Worm (Caenorhabditis elegans): Measurements from ENCODE around the gene H06A10.1.

Gene H06A10.1

ce11 chrX:13527347-13528092 is 20.2 kb downstream of the H06A10.1 start, which contains the start of gene pab-2 (continued):
- TF ChIP-seq F13H6.1 (tag; optimal IDR thresholded peaks at IDR 0.05) (peak; percentile 31), elt-4 (tag; optimal IDR thresholded peaks at IDR 0.05) (no peak), ceh-24 (tag; optimal IDR thresholded peaks at IDR 0.05) (no peak), madf-2 (tag; optimal IDR thresholded peaks at IDR 0.05) (peak; percentile 21), sox-4 (tag; optimal IDR thresholded peaks at IDR 0.05) (peak; percentile 38), unc-42 (tag; optimal IDR thresholded peaks at IDR 0.05) (peak; percentile 56), lim-6 (tag; optimal IDR thresholded peaks at IDR 0.05) (no peak), hlh-30 (tag; optimal IDR thresholded peaks at IDR 0.05; ENCODE audit: insufficient read depth) (peak; percentile 65), ceh-45 (GFP tag; IDR thresholded peaks at IDR 0.05) (no peak), sdc-2 (tag; optimal IDR thresholded peaks at IDR 0.05) (peak; percentile 88), pag-3 (tag; optimal IDR thresholded peaks at IDR 0.05; ENCODE audit: borderline replicate concordance) (no peak), nhr-232 (tag; optimal IDR thresholded peaks at IDR 0.05) (peak; percentile 58), pat-9 (tag; optimal IDR thresholded peaks at IDR 0.05) (peak; percentile 40), ceh-31 (tag; optimal IDR thresholded peaks at IDR 0.05) (peak; percentile 78), gmeb-2 (tag; optimal IDR thresholded peaks at IDR 0.05) (no peak), nfya-1 (tag; optimal IDR thresholded peaks at IDR 0.05) (peak; percentile 88), ttx-3 (tag; optimal IDR thresholded peaks at IDR 0.05) (no peak), C38D4.7 (GFP tag; optimal IDR thresholded peaks at IDR 0.05) (no peak), K09A11.1 (tag; optimal IDR thresholded peaks at IDR 0.05; ENCODE audit: insufficient read depth) (no peak), unc-55 (GFP tag; optimal IDR thresholded peaks at IDR 0.05) (peak; percentile 75), ceh-48 (tag; optimal IDR thresholded peaks at IDR 0.05) (peak; percentile 13), pros-1 (tag; optimal IDR thresholded peaks at IDR 0.05) (peak; percentile 76), ref-2 (tag; optimal IDR thresholded peaks at IDR 0.05) (peak; percentile 80), ceh-9 (tag; optimal IDR thresholded peaks at IDR 0.05) (no peak), fkh-10 (GFP tag; optimal IDR thresholded peaks at IDR 0.05) (no peak), mec-3 (tag; optimal IDR thresholded peaks at IDR 0.05; ENCODE audit: borderline replicate concordance) (no peak), C08G9.2 (tag; optimal IDR thresholded peaks at IDR 0.05) (no peak), ceh-18 (tag; optimal IDR thresholded peaks at IDR 0.05) (peak; percentile 69), unc-86 (tag; optimal IDR thresholded peaks at IDR 0.05) (peak; percentile 14)

- TF ChIP-seq ref-2 (tag; optimal IDR thresholded peaks at IDR 0.05), result no peak
- peak; percentile 27 for TF ChIP-seq elt-2 (tag; optimal IDR thresholded peaks at IDR 0.05)
- TF ChIP-seq pqm-1 (tag; optimal IDR thresholded peaks at IDR 0.05), result peak; percentile 1
Measured at ce11 chrX:13528630-13529138, 21.4 kb downstream of the H06A10.1 start, which contains the start of gene F18H3.4. Gene F18H3.4 (plus strand): TSS chrX:13529088.

- TF ChIP-seq ama-1 (optimal IDR thresholded peaks at IDR 0.05), result no peak
- no peak for TF ChIP-seq pat-9 (tag; optimal IDR thresholded peaks at IDR 0.05)
- no peak for TF ChIP-seq ets-4 (tag; optimal IDR thresholded peaks at IDR 0.05)
- TF ChIP-seq ceh-45 (GFP tag; IDR thresholded peaks at IDR 0.05), result no peak
- TF ChIP-seq K09A11.1 (tag; optimal IDR thresholded peaks at IDR 0.05; ENCODE audit: insufficient read depth), result no peak
- no peak for TF ChIP-seq syd-9 (tag; optimal IDR thresholded peaks at IDR 0.05)
- no peak for TF ChIP-seq pha-4 (tag; optimal IDR thresholded peaks at IDR 0.05)
- TF ChIP-seq sox-2 (GFP tag; IDR thresholded peaks at IDR 0.05), result no peak
- no peak for TF ChIP-seq ztf-16 (tag; optimal IDR thresholded peaks at IDR 0.05)
- TF ChIP-seq pha-2 (tag; optimal IDR thresholded peaks at IDR 0.05), result no peak
Measured at ce11 chrX:13530015-13530778, 22.9 kb downstream of the H06A10.1 start.

Data from whole organism, late embryonic.